Worm (Caenorhabditis elegans) whole organism, mixed stage, embryonic: Measurements from ENCODE around the gene K07F5.12.

Experiments used
- M03D4.4 ChIP-seq: sonication (generic microtip); optimal IDR thresholded peaks from 2 replicates; lab custom pipeline; 2017; ENCODE audit warnings: mild to moderate bottlenecking, missing genetic modification characterization, missing compliant biosample characterization
- bed-3 ChIP-seq: fragments of 200-800 bp; sonication (Bioruptor generic); optimal IDR thresholded peaks from 3 replicates; lab custom pipeline; 2018; ENCODE audit warnings: mild to moderate bottlenecking, missing genetic modification characterization, moderate library complexity, missing compliant biosample characterization
- blmp-1 ChIP-seq: fragments of 150-350 bp; optimal IDR thresholded peaks from 2 replicates; lab custom pipeline; 2014; ENCODE audit warnings: missing biosample characterization, missing genetic modification characterization
- ceh-39 ChIP-seq: fragments of 150-350 bp; optimal IDR thresholded peaks from 2 replicates; lab custom pipeline; 2014; ENCODE audit warnings: missing biosample characterization, missing genetic modification characterization
- ceh-83 ChIP-seq: fragments of 200-800 bp; sonication (Bioruptor generic); optimal IDR thresholded peaks from 2 replicates; lab custom pipeline; 2018; ENCODE audit warnings: mild to moderate bottlenecking, missing genetic modification characterization, missing compliant biosample characterization
- ces-1 ChIP-seq: fragments of 150-350 bp; optimal IDR thresholded peaks from 2 replicates; lab custom pipeline; 2014; ENCODE audit warnings: missing biosample characterization, missing genetic modification reagents, missing genetic modification characterization
- drap-1 ChIP-seq: fragments of 200-800 bp; sonication (Bioruptor generic); optimal IDR thresholded peaks from 3 replicates; lab custom pipeline; 2018; ENCODE audit warnings: mild to moderate bottlenecking, missing genetic modification characterization, missing compliant biosample characterization
- elt-3 ChIP-seq: fragments of 150-350 bp; optimal IDR thresholded peaks from 2 replicates; lab custom pipeline; 2014; ENCODE audit warnings: missing biosample characterization, missing genetic modification characterization
- flh-1 ChIP-seq: fragments of 200-800 bp; sonication (Bioruptor generic); optimal IDR thresholded peaks from 2 replicates; lab custom pipeline; 2018; ENCODE audit warnings: mild to moderate bottlenecking, missing genetic modification characterization, moderate library complexity, missing compliant biosample characterization
- ham-2 ChIP-seq: fragments of 200-800 bp; sonication (Bioruptor generic); optimal IDR thresholded peaks from 2 replicates; lab custom pipeline; 2018; ENCODE audit warnings: mild to moderate bottlenecking, missing genetic modification characterization, missing compliant biosample characterization
- hlh-1 ChIP-seq: fragments of 150-350 bp; optimal IDR thresholded peaks from 2 replicates; lab custom pipeline; 2014; ENCODE audit warnings: missing biosample characterization, missing genetic modification reagents, missing genetic modification characterization
- lin-13 ChIP-seq: fragments of 150-350 bp; optimal IDR thresholded peaks from 2 replicates; lab custom pipeline; 2014; ENCODE audit warnings: missing biosample characterization, missing genetic modification characterization
- lin-32 ChIP-seq: fragments of 200-800 bp; sonication (Bioruptor generic); optimal IDR thresholded peaks from 2 replicates; lab custom pipeline; 2018; ENCODE audit warnings: mild to moderate bottlenecking, missing genetic modification characterization, missing compliant biosample characterization
- mab-5 ChIP-seq: fragments of 150-350 bp; optimal IDR thresholded peaks from 2 replicates; lab custom pipeline; 2014; ENCODE audit warnings: missing biosample characterization, missing genetic modification characterization
- mep-1 ChIP-seq: fragments of 150-350 bp; optimal IDR thresholded peaks from 2 replicates; lab custom pipeline; 2017; ENCODE audit warnings: missing biosample characterization, missing genetic modification reagents, missing genetic modification characterization, inconsistent platforms
- mls-2 ChIP-seq: sonication (generic microtip); optimal IDR thresholded peaks from 2 replicates; lab custom pipeline; 2016; ENCODE audit warnings: mild to moderate bottlenecking, missing genetic modification characterization, moderate library complexity, missing compliant biosample characterization
- nhr-12 ChIP-seq: fragments of 150-350 bp; optimal IDR thresholded peaks from 2 replicates; lab custom pipeline; 2014; ENCODE audit warnings: missing biosample characterization, missing genetic modification characterization
- nhr-2 ChIP-seq: fragments of 150-350 bp; optimal IDR thresholded peaks from 2 replicates; lab custom pipeline; 2014; ENCODE audit warnings: missing biosample characterization, missing genetic modification characterization
- nhr-237 ChIP-seq: fragments of 150-350 bp; optimal IDR thresholded peaks from 2 replicates; lab custom pipeline; 2014; ENCODE audit warnings: missing biosample characterization, missing genetic modification characterization
- nhr-28 ChIP-seq: fragments of 150-350 bp; optimal IDR thresholded peaks from 2 replicates; lab custom pipeline; 2014; ENCODE audit warnings: missing biosample characterization, missing genetic modification characterization
- nhr-76 ChIP-seq: sonication (generic microtip); optimal IDR thresholded peaks from 2 replicates; lab custom pipeline; 2017; ENCODE audit warnings: missing biosample characterization, missing genetic modification characterization
- pha-4 ChIP-seq: fragments of 150-350 bp; optimal IDR thresholded peaks from 2 replicates; lab custom pipeline; 2018; ENCODE audit warnings: missing biosample characterization, missing genetic modification reagents, missing genetic modification characterization
- sem-2 ChIP-seq: fragments of 200-800 bp; sonication (Bioruptor generic); optimal IDR thresholded peaks from 2 replicates; lab custom pipeline; 2018; ENCODE audit warnings: mild to moderate bottlenecking, missing genetic modification characterization, missing compliant biosample characterization
- snpc-4 ChIP-seq: fragments of 150-350 bp; optimal IDR thresholded peaks from 2 replicates; lab custom pipeline; 2014; ENCODE audit warnings: missing biosample characterization, missing genetic modification characterization
- sptf-1 ChIP-seq: sonication (generic microtip); optimal IDR thresholded peaks from 2 replicates; lab custom pipeline; 2017; ENCODE audit warnings: mild to moderate bottlenecking, missing genetic modification characterization, moderate library complexity, missing compliant biosample characterization
- tbx-8 ChIP-seq: fragments of 200-800 bp; sonication (Bioruptor generic); optimal IDR thresholded peaks from 2 replicates; lab custom pipeline; 2018; ENCODE audit warnings: mild to moderate bottlenecking, missing genetic modification characterization, moderate library complexity, missing compliant biosample characterization
- unc-120 ChIP-seq: sonication (generic microtip); optimal IDR thresholded peaks from 2 replicates; lab custom pipeline; 2017; ENCODE audit warnings: missing genetic modification characterization, missing compliant biosample characterization; ENCODE audit not compliant: poor library complexity, severe bottlenecking
- unc-39 ChIP-seq: fragments of 150-350 bp; optimal IDR thresholded peaks from 2 replicates; lab custom pipeline; 2014; ENCODE audit warnings: missing biosample characterization, missing genetic modification characterization
- unc-62 ChIP-seq: fragments of 150-350 bp; optimal IDR thresholded peaks from 2 replicates; lab custom pipeline; 2014; ENCODE audit warnings: missing biosample characterization, missing genetic modification reagents, missing genetic modification characterization
- zip-8 ChIP-seq: fragments of 150-350 bp; optimal IDR thresholded peaks from 2 replicates; lab custom pipeline; 2014; ENCODE audit warnings: missing biosample characterization, missing genetic modification characterization
- ztf-11 ChIP-seq: fragments of 150-350 bp; optimal IDR thresholded peaks from 2 replicates; lab custom pipeline; 2014; ENCODE audit warnings: missing biosample characterization, missing genetic modification characterization

K07F5.12 gene

ce11 chrIV:9824480-9824879 lies 31.3 kb upstream of the K07F5.12 start, which contains the start of gene catp-6:
catp-6 (minus strand) TSS chrIV:9824580.
- TF ChIP-seq elt-3 (tag; lab: Kevin White, UChicago): no peak

- TF ChIP-seq unc-120 (tag; lab: Kevin White, UChicago) (no peak), zip-8 (tag; lab: Kevin White, UChicago) (no peak), bed-3 (no peak), ztf-11 (tag; lab: Kevin White, UChicago) (no peak), blmp-1 (no peak), ceh-39 (tag; lab: Kevin White, UChicago) (no peak), lin-13 (tag; lab: Kevin White, UChicago) (no peak), nhr-12 (tag; lab: Kevin White, UChicago) (no peak), drap-1 (GFP tag; lab: Kevin White, UChicago) (no peak), nhr-2 (tag; lab: Kevin White, UChicago) (no peak), unc-39 (no peak), ham-2 (GFP tag; lab: Kevin White, UChicago) (no peak), mls-2 (no peak), nhr-237 (no peak), unc-62 (GFP tag; lab: Kevin White, UChicago) (no peak), ceh-83 (no peak), sptf-1 (no peak), elt-3 (tag; lab: Kevin White, UChicago) (no peak)
- TF ChIP-seq, all 35 proteins: peak for 0
Observed at ce11 chrIV:9825196-9825744, 30.5 kb upstream of the K07F5.12 start, which contains the start of gene mtr-4. mtr-4 (plus strand) TSS chrIV:9825694.

- TF ChIP-seq nhr-237: no peak
- no peak for TF ChIP-seq sptf-1
- no peak for TF ChIP-seq mep-1 (tag; lab: Kevin White, UChicago)
- TF ChIP-seq M03D4.4 (tag; lab: Kevin White, UChicago): no peak
- no peak for TF ChIP-seq elt-3 (tag; lab: Kevin White, UChicago)
- no peak for TF ChIP-seq nhr-76 (tag; lab: Kevin White, UChicago)
- TF ChIP-seq nhr-28: no peak
- TF ChIP-seq sem-2 (GFP tag; lab: Kevin White, UChicago): no peak
- no peak for TF ChIP-seq zip-8 (tag; lab: Kevin White, UChicago)
- no peak for TF ChIP-seq lin-13 (tag; lab: Kevin White, UChicago)
- TF ChIP-seq drap-1 (GFP tag; lab: Kevin White, UChicago): no peak
- no peak for TF ChIP-seq blmp-1
- no peak for TF ChIP-seq snpc-4 (tag; lab: Kevin White, UChicago)
- TF ChIP-seq ces-1 (GFP tag; lab: Kevin White, UChicago): no peak
- no peak for TF ChIP-seq pha-4
- no peak for TF ChIP-seq bed-3
Observed at ce11 chrIV:9832586-9832985, 23.2 kb upstream of the K07F5.12 start, which contains the start of gene kin-21. kin-21 (plus strand) TSS chrIV:9832886.

- no peak for TF ChIP-seq blmp-1
- TF ChIP-seq pha-4: no peak
- no peak for TF ChIP-seq ztf-11 (tag; lab: Kevin White, UChicago)
- TF ChIP-seq flh-1 (GFP tag; lab: Kevin White, UChicago): no peak
- TF ChIP-seq lin-13 (tag; lab: Kevin White, UChicago): no peak
- TF ChIP-seq sem-2 (GFP tag; lab: Kevin White, UChicago): no peak
- TF ChIP-seq nhr-76 (tag; lab: Kevin White, UChicago): no peak
- no peak for TF ChIP-seq ceh-83
- TF ChIP-seq sptf-1: no peak
- no peak for TF ChIP-seq lin-32 (GFP tag; lab: Kevin White, UChicago)
- TF ChIP-seq drap-1 (GFP tag; lab: Kevin White, UChicago): no peak
Observed at ce11 chrIV:9833337-9833736, 22.5 kb upstream of the K07F5.12 start.

ce11 chrIV:9836317-9836716 lies 19.5 kb upstream of the K07F5.12 start, which contains the start of gene msp-81:
msp-81 (minus strand) TSS chrIV:9836417.
- TF ChIP-seq flh-1 (GFP tag; lab: Kevin White, UChicago): no peak
- TF ChIP-seq nhr-2 (tag; lab: Kevin White, UChicago): no peak
- TF ChIP-seq unc-62 (GFP tag; lab: Kevin White, UChicago): no peak
- TF ChIP-seq unc-120 (tag; lab: Kevin White, UChicago): no peak
- no peak for TF ChIP-seq hlh-1
- TF ChIP-seq mab-5 (tag; lab: Kevin White, UChicago): no peak
- TF ChIP-seq elt-3 (tag; lab: Kevin White, UChicago): no peak
- TF ChIP-seq ceh-39 (tag; lab: Kevin White, UChicago): no peak
- no peak for TF ChIP-seq snpc-4 (tag; lab: Kevin White, UChicago)
- TF ChIP-seq nhr-12 (tag; lab: Kevin White, UChicago): no peak
- no peak for TF ChIP-seq ztf-11 (tag; lab: Kevin White, UChicago)
- TF ChIP-seq unc-39: no peak
- no peak for TF ChIP-seq tbx-8 (GFP tag; lab: Kevin White, UChicago)
- no peak for TF ChIP-seq blmp-1
- TF ChIP-seq lin-13 (tag; lab: Kevin White, UChicago): no peak
- TF ChIP-seq mls-2: no peak
